Fruit fly (Drosophila melanogaster): ENCODE results near the gene mat.

dm6 chr3L:913682-914081, 11.0 kb downstream of the mat start, which contains the start of gene Glut1:
- TF ChIP-seq CG14711 (tag; optimal IDR thresholded peaks at IDR 0.05) (no peak), toe (GFP tag; optimal IDR thresholded peaks at IDR 0.05) (no peak), CG11617 (GFP tag; optimal IDR thresholded peaks at IDR 0.05) (no peak)
